Worm (Caenorhabditis elegans): Measurements from ENCODE around the gene C38C3.3.

- TF ChIP-seq him-1 (tag; optimal IDR thresholded peaks at IDR 0.05) (no peak), W03F9.2 (tag; optimal IDR thresholded peaks at IDR 0.05) (no peak), dao-5 (tag; optimal IDR thresholded peaks at IDR 0.05) (no peak)
These were observed 965 bp upstream of the C38C3.3 start, which contains the start of gene spig-7 for ce11 chrV:1494469-1494868.

Data from whole organism, L4/young adult.